Worm (Caenorhabditis elegans): ENCODE results near the gene ceh-24.

ce11 chrV:13787225-13787898 is 25.7 kb upstream of the ceh-24 start, which contains the start of the genes F53C11.4 and F53C11.5:
- no peak for TF ChIP-seq zag-1 (tag; optimal IDR thresholded peaks at IDR 0.05)
- TF ChIP-seq C16A3.4 (tag; optimal IDR thresholded peaks at IDR 0.05): no peak
- no peak for TF ChIP-seq fkh-10 (GFP tag; optimal IDR thresholded peaks at IDR 0.05)
- TF ChIP-seq ztf-4 (tag; optimal IDR thresholded peaks at IDR 0.05): no peak
- TF ChIP-seq fos-1 (tag; optimal IDR thresholded peaks at IDR 0.05): no peak
